ENCODE assay signal across 3 fruit fly cellular contexts in genomic region chr2L:3624784-3625183, dm6.
TF ChIP-seq lines count a peak whose summit lies in the region.

No protein-coding gene starts in this region.

- no peak for TF ChIP-seq CTCF in whole organism, embryonic (GFP tag; optimal IDR thresholded peaks at IDR 0.05; lab: Kevin White, UChicago)

TF ChIP-seq in whole organism, embryonic, 481 proteins besides CTCF, POLR2A, EP300 and RAD21 (continues in another document):
- no peak for TF ChIP-seq CG9797 (GFP tag; optimal IDR thresholded peaks at IDR 0.05; lab: Kevin White, UChicago)
- no peak for TF ChIP-seq CG17802 (tag; optimal IDR thresholded peaks at IDR 0.05; lab: Kevin White, UChicago)
- no peak for TF ChIP-seq CG7839 (tag; optimal IDR thresholded peaks at IDR 0.05; lab: Kevin White, UChicago)
- no peak for TF ChIP-seq CG3281 (GFP tag; optimal IDR thresholded peaks at IDR 0.05; lab: Kevin White, UChicago)
- TF ChIP-seq CG12391 (tag; optimal IDR thresholded peaks at IDR 0.05; lab: Kevin White, UChicago), result peak; percentile 9
- TF ChIP-seq pnt (GFP tag; optimal IDR thresholded peaks at IDR 0.05; lab: Kevin White, UChicago), result no peak
- no peak for TF ChIP-seq unpg (GFP tag; optimal IDR thresholded peaks at IDR 0.05; lab: Kevin White, UChicago)
- TF ChIP-seq CG10147 (GFP tag; optimal IDR thresholded peaks at IDR 0.05; lab: Kevin White, UChicago), result no peak
- no peak for TF ChIP-seq Meics (GFP tag; optimal IDR thresholded peaks at IDR 0.05; lab: Kevin White, UChicago)
- TF ChIP-seq PHDP (tag; optimal IDR thresholded peaks at IDR 0.05; lab: Kevin White, UChicago), result no peak
- TF ChIP-seq CG12769 (tag; optimal IDR thresholded peaks at IDR 0.05; lab: Kevin White, UChicago), result no peak
- TF ChIP-seq CG12155 (GFP tag; optimal IDR thresholded peaks at IDR 0.05; lab: Kevin White, UChicago), result no peak
- TF ChIP-seq en (GFP tag; optimal IDR thresholded peaks at IDR 0.05; lab: Kevin White, UChicago), result no peak
- TF ChIP-seq run (tag; optimal IDR thresholded peaks at IDR 0.05; lab: Kevin White, UChicago), result no peak
- TF ChIP-seq Hey (tag; optimal IDR thresholded peaks at IDR 0.05; lab: Kevin White, UChicago), result no peak
- no peak for TF ChIP-seq Bdp1 (GFP tag; optimal IDR thresholded peaks at IDR 0.05; lab: Kevin White, UChicago)
- no peak for TF ChIP-seq ap (GFP tag; IDR thresholded peaks at IDR 0.05; lab: Robert Waterston, UW)
- TF ChIP-seq lbe (GFP tag; optimal IDR thresholded peaks at IDR 0.05; lab: Kevin White, UChicago), result no peak
- TF ChIP-seq ttk (GFP tag; IDR thresholded peaks at IDR 0.05; lab: Robert Waterston, UW), result 0 out of 2 replicates have a peak, but pooled peaks have one; percentile 28
- TF ChIP-seq CG18764 (GFP tag; optimal IDR thresholded peaks at IDR 0.05; lab: Kevin White, UChicago), result no peak
- TF ChIP-seq Eip74EF (GFP tag; optimal IDR thresholded peaks at IDR 0.05; lab: Kevin White, UChicago), result no peak
- TF ChIP-seq ATbp (GFP tag; optimal IDR thresholded peaks at IDR 0.05; lab: Kevin White, UChicago), result no peak
- TF ChIP-seq Hmx (GFP tag; optimal IDR thresholded peaks at IDR 0.05; lab: Kevin White, UChicago), result no peak
- no peak for TF ChIP-seq Trl (optimal IDR thresholded peaks at IDR 0.05; lab: Kevin White, UChicago)
- TF ChIP-seq Trl (GFP tag; optimal IDR thresholded peaks at IDR 0.05; lab: Kevin White, UChicago), result no peak
- no peak for TF ChIP-seq Oli (tag; optimal IDR thresholded peaks at IDR 0.05; lab: Kevin White, UChicago)
- TF ChIP-seq CG4707 (GFP tag; optimal IDR thresholded peaks at IDR 0.05; lab: Kevin White, UChicago), result no peak
- TF ChIP-seq tin (GFP tag; optimal IDR thresholded peaks at IDR 0.05; lab: Kevin White, UChicago), result no peak
- no peak for TF ChIP-seq btn (GFP tag; optimal IDR thresholded peaks at IDR 0.05; lab: Kevin White, UChicago)
- TF ChIP-seq slou (GFP tag; optimal IDR thresholded peaks at IDR 0.05; lab: Kevin White, UChicago), result no peak
- peak; percentile 28 for TF ChIP-seq CG14710 (tag; optimal IDR thresholded peaks at IDR 0.05; lab: Kevin White, UChicago)
- no peak for TF ChIP-seq Lhr (GFP tag; optimal IDR thresholded peaks at IDR 0.05; lab: Kevin White, UChicago)

TF ChIP-seq in whole organism, prepupa, 60 proteins besides CTCF, POLR2A, EP300 and RAD21:
- TF ChIP-seq OdsH (GFP tag; optimal IDR thresholded peaks at IDR 0.05; lab: Kevin White, UChicago), result peak; percentile 26
- peak; percentile 44 for TF ChIP-seq acj6 (GFP tag; optimal IDR thresholded peaks at IDR 0.05; lab: Kevin White, UChicago)
- TF ChIP-seq Sox15 (GFP tag; optimal IDR thresholded peaks at IDR 0.05; lab: Kevin White, UChicago), result no peak
- no peak for TF ChIP-seq CG11294 (GFP tag; IDR thresholded peaks at IDR 0.05; lab: Robert Waterston, UW)
- no peak for TF ChIP-seq CG10631 (GFP tag; optimal IDR thresholded peaks at IDR 0.05; lab: Kevin White, UChicago)
- TF ChIP-seq Gug (GFP tag; IDR thresholded peaks at IDR 0.05; lab: Robert Waterston, UW), result peak; percentile 35; the same call in 1 of the 2 replicates
- peak; percentile 67 for TF ChIP-seq CG15336 (GFP tag; IDR thresholded peaks at IDR 0.05; lab: Robert Waterston, UW)
- TF ChIP-seq CG6792 (GFP tag; optimal IDR thresholded peaks at IDR 0.05; lab: Kevin White, UChicago), result no peak
- no peak for TF ChIP-seq CG8632 (GFP tag; optimal IDR thresholded peaks at IDR 0.05; lab: Kevin White, UChicago)
- TF ChIP-seq Eip78C (GFP tag; lab: Kevin White, UChicago), result peak; percentile 68
- TF ChIP-seq Sox102F (GFP tag; optimal IDR thresholded peaks at IDR 0.05; lab: Kevin White, UChicago), result no peak
- no peak for TF ChIP-seq CG8319 (GFP tag; optimal IDR thresholded peaks at IDR 0.05; lab: Kevin White, UChicago)
- peak; percentile 54 for TF ChIP-seq CG6276 (GFP tag; optimal IDR thresholded peaks at IDR 0.05; lab: Kevin White, UChicago)
- peak; percentile 52; the same call in 1 of the 3 replicates for TF ChIP-seq CG6163 (GFP tag; IDR thresholded peaks at IDR 0.05; lab: Robert Waterston, UW)
- no peak for TF ChIP-seq svp (GFP tag; lab: Kevin White, UChicago)
- TF ChIP-seq dac (GFP tag; optimal IDR thresholded peaks at IDR 0.05; lab: Kevin White, UChicago), result peak; percentile 12
- TF ChIP-seq CG11902 (GFP tag; optimal IDR thresholded peaks at IDR 0.05; lab: Kevin White, UChicago), result no peak
- peak; percentile 76 for TF ChIP-seq CG32006 (GFP tag; optimal IDR thresholded peaks at IDR 0.05; lab: Kevin White, UChicago)
- peak; percentile 83 for TF ChIP-seq eg (GFP tag; IDR thresholded peaks at IDR 0.05; lab: Robert Waterston, UW)
- TF ChIP-seq CG8119 (GFP tag; IDR thresholded peaks at IDR 0.05; lab: Robert Waterston, UW), result peak; percentile 74
- no peak for TF ChIP-seq fkh (GFP tag; optimal IDR thresholded peaks at IDR 0.05; lab: Kevin White, UChicago)
- TF ChIP-seq Hr4 (GFP tag; optimal IDR thresholded peaks at IDR 0.05; lab: Kevin White, UChicago), result peak; percentile 61
- TF ChIP-seq CG31627 (GFP tag; optimal IDR thresholded peaks at IDR 0.05; lab: Kevin White, UChicago), result no peak
- TF ChIP-seq fd85E (GFP tag; optimal IDR thresholded peaks at IDR 0.05; lab: Kevin White, UChicago), result no peak

TF ChIP-seq in whole organism, pupa, 21 proteins besides CTCF, POLR2A, EP300 and RAD21:
- TF ChIP-seq CG32121 (GFP tag; IDR thresholded peaks at IDR 0.05; lab: Robert Waterston, UW) (0 out of 2 replicates have a peak, but pooled peaks have one; percentile 41), CG17806 (tag; optimal IDR thresholded peaks at IDR 0.05; lab: Kevin White, UChicago) (peak; percentile 21), CG12605 (GFP tag; IDR thresholded peaks at IDR 0.05; lab: Robert Waterston, UW) (peak; percentile 44; the same call in 1 of the 2 replicates), Pif1B (GFP tag; optimal IDR thresholded peaks at IDR 0.05; lab: Kevin White, UChicago) (no peak), fd96Ca (GFP tag; IDR thresholded peaks at IDR 0.05; lab: Robert Waterston, UW) (peak; percentile 36; the same call in 1 of the 3 replicates), D1 (tag; optimal IDR thresholded peaks at IDR 0.05; lab: Kevin White, UChicago) (no peak), rn (GFP tag; IDR thresholded peaks at IDR 0.05; lab: Robert Waterston, UW) (0 out of 2 replicates have a peak, but pooled peaks have one; percentile 10), CG8301 (tag; optimal IDR thresholded peaks at IDR 0.05; lab: Kevin White, UChicago) (peak; percentile 70), CG4496 (GFP tag; IDR thresholded peaks at IDR 0.05; lab: Robert Waterston, UW) (peak; percentile 76), Ets98B (GFP tag; IDR thresholded peaks at IDR 0.05; lab: Robert Waterston, UW) (peak; percentile 61), Snoo (tag; optimal IDR thresholded peaks at IDR 0.05; lab: Kevin White, UChicago) (no peak)

Comparison
In these comparisons a context has a peak if more than half of its experiments do, and no peak if none do; other contexts are left out.
1. Of the 7 proteins assayed by ChIP-seq in both whole organism, embryonic and whole organism, prepupa: peak only in whole organism, embryonic: Sox102F; only in whole organism, prepupa: Gug; in both: none; in neither: 5.